Worm (Caenorhabditis elegans) whole organism, young adult: ENCODE results near the gene ZC168.2.

ENCODE experiments used
- B0336.3 ChIP-seq: fragments of 200-800 bp; sonication (Bioruptor generic); IDR thresholded peaks from 2 replicates; pipeline ENCODE4 v1.3.6; 2022; ENCODE audit warnings: missing genetic modification characterization, missing compliant biosample characterization
- F37B4.10 ChIP-seq: fragments of 200-800 bp; sonication (Bioruptor generic); IDR thresholded peaks from 2 replicates; pipeline ENCODE4 v1.3.6; 2022; ENCODE audit warnings: missing genetic modification characterization, missing compliant biosample characterization
- Y53F4B.3 ChIP-seq: fragments of 200-800 bp; sonication (Bioruptor generic); IDR thresholded peaks from 2 replicates; pipeline ENCODE4 v1.3.6; 2022; ENCODE audit warnings: missing genetic modification reagents, missing genetic modification characterization, missing compliant biosample characterization
- Y95B8A.8 ChIP-seq: fragments of 200-800 bp; sonication (Bioruptor generic); IDR thresholded peaks from 2 replicates; pipeline ENCODE4 v1.3.6; 2022; ENCODE audit warnings: missing genetic modification reagents, missing genetic modification characterization, missing compliant biosample characterization
- athp-1 ChIP-seq: sonication (generic microtip); optimal IDR thresholded peaks from 2 replicates; lab custom pipeline; 2017; ENCODE audit warnings: mild to moderate bottlenecking, missing genetic modification characterization, missing compliant biosample characterization
- lsy-27 ChIP-seq: sonication (generic microtip); optimal IDR thresholded peaks from 2 replicates; lab custom pipeline; 2017; ENCODE audit warnings: missing genetic modification characterization, mild to moderate bottlenecking, missing compliant biosample characterization, antibody characterized with exemption, missing genotype, borderline replicate concordance; ENCODE audit not compliant: insufficient read depth
- madf-3 ChIP-seq: fragments of 200-800 bp; sonication (Bioruptor generic); IDR thresholded peaks from 2 replicates; pipeline ENCODE4 v1.3.6; 2022; ENCODE audit warnings: missing genetic modification reagents, missing genetic modification characterization, missing compliant biosample characterization
- pbrm-1 ChIP-seq: fragments of 200-800 bp; sonication (Bioruptor generic); IDR thresholded peaks from 2 replicates; pipeline ENCODE4 v1.3.6; 2022; ENCODE audit warnings: missing genetic modification reagents, missing genetic modification characterization, missing compliant biosample characterization

DNA sequence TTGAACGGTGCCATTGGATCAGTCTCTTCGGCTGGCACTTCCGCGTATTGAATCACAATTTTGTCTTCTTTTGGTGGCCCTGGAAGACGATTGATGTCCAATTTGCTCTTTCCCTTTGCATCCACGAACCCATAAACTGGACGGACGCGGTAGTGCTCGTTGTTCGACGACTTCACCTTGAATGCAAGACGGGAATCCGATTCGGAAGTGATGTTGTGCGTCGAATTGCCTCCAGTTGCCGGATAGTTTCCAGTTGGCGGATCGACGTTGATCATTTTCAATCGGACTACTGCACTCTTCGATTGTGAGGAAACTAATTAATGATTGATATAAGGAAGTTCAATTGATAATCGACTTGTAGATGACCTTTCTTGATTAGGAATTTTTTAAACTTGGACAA is 10.5 kb downstream of the ZC168.2 start, which contains the start of gene ssp-34:
- TF ChIP-seq Y53F4B.3: no peak
- TF ChIP-seq pbrm-1: no peak
- TF ChIP-seq F37B4.10 (GFP tag; lab: Robert Waterston, UW): no peak
- no peak for TF ChIP-seq madf-3
- TF ChIP-seq Y95B8A.8: no peak
- TF ChIP-seq athp-1 (tag; lab: Kevin White, UChicago): no peak
- TF ChIP-seq B0336.3: no peak
- TF ChIP-seq lsy-27 (tag; lab: Kevin White, UChicago): no peak
